Fruit fly (Drosophila melanogaster) whole organism, embryonic: ENCODE results near the gene CG15514.

Experiments used
- Ada2b ChIP-seq: fragments of 200-800 bp; sonication (Bioruptor generic); IDR thresholded peaks from 2 replicates; pipeline ENCODE4 v1.3.6; 2022; ENCODE audit warnings: missing biosample characterization, missing genetic modification characterization
- Asciz ChIP-seq: fragments of 200-800 bp; sonication (Bioruptor generic); optimal IDR thresholded peaks from 2 replicates; lab custom pipeline; 2017; ENCODE audit warnings: missing biosample characterization, mild to moderate bottlenecking, missing genetic modification characterization, missing genetic modification reagents
- Bgb ChIP-seq: fragments of 200-800 bp; sonication (Bioruptor generic); IDR thresholded peaks from 2 replicates; pipeline ENCODE4 v1.3.6; 2022; ENCODE audit warnings: missing biosample characterization, missing genetic modification characterization; ENCODE audit not compliant: partially characterized antibody
- CG10209 ChIP-seq: fragments of 200-800 bp; sonication (Bioruptor generic); optimal IDR thresholded peaks from 3 replicates; lab custom pipeline; 2017; ENCODE audit warnings: missing biosample characterization, mild to moderate bottlenecking, missing genetic modification characterization, missing genetic modification reagents
- CG13624 ChIP-seq: fragments of 200-800 bp; sonication (Bioruptor generic); optimal IDR thresholded peaks from 2 replicates; lab custom pipeline; 2016; ENCODE audit warnings: missing biosample characterization, missing genetic modification characterization
- CG15269 ChIP-seq: fragments of 200-800 bp; sonication (Bioruptor generic); optimal IDR thresholded peaks from 2 replicates; lab custom pipeline; 2018; ENCODE audit warnings: missing biosample characterization, mild to moderate bottlenecking, missing genetic modification characterization, moderate library complexity
- CG15696 ChIP-seq: fragments of 200-800 bp; sonication (Bioruptor generic); optimal IDR thresholded peaks from 2 replicates; lab custom pipeline; 2019; ENCODE audit warnings: missing biosample characterization, mild to moderate bottlenecking, missing genetic modification characterization, moderate library complexity
- CG1792 ChIP-seq: fragments of 200-800 bp; sonication (Bioruptor generic); optimal IDR thresholded peaks from 2 replicates; lab custom pipeline; 2016; ENCODE audit warnings: missing biosample characterization, missing genetic modification characterization
- CG2120 ChIP-seq: fragments of 200-800 bp; sonication (Bioruptor generic); optimal IDR thresholded peaks from 3 replicates; lab custom pipeline; 2016; ENCODE audit warnings: missing biosample characterization, missing genetic modification characterization
- CG2129 ChIP-seq: fragments of 200-800 bp; sonication (Bioruptor generic); IDR thresholded peaks from 2 replicates; pipeline ENCODE4 v1.3.6; 2022; ENCODE audit warnings: missing biosample characterization, missing genetic modification characterization; ENCODE audit not compliant: partially characterized antibody
- CG2875 ChIP-seq: fragments of 200-800 bp; sonication (Bioruptor generic); optimal IDR thresholded peaks from 2 replicates; lab custom pipeline; 2017; ENCODE audit warnings: missing biosample characterization, mild to moderate bottlenecking, missing genetic modification characterization, missing genetic modification reagents
- CG31388 ChIP-seq: fragments of 200-800 bp; sonication (Bioruptor generic); optimal IDR thresholded peaks from 2 replicates; lab custom pipeline; 2016; ENCODE audit warnings: missing biosample characterization, missing genetic modification characterization
- CG33557 ChIP-seq: fragments of 200-800 bp; sonication (Bioruptor generic); optimal IDR thresholded peaks from 2 replicates; lab custom pipeline; 2019; ENCODE audit warnings: missing biosample characterization, mild to moderate bottlenecking, missing genetic modification characterization, moderate library complexity
- CG4360 ChIP-seq: fragments of 200-800 bp; sonication (Bioruptor generic); IDR thresholded peaks from 2 replicates; pipeline ENCODE4 v1.3.6; 2022; ENCODE audit warnings: missing biosample characterization, missing genetic modification characterization
- CG7786 ChIP-seq: fragments of 200-800 bp; sonication (Bioruptor generic); optimal IDR thresholded peaks from 2 replicates; lab custom pipeline; 2016; ENCODE audit warnings: missing biosample characterization, missing genetic modification characterization
- CG8359 ChIP-seq: fragments of 200-800 bp; sonication (Bioruptor generic); optimal IDR thresholded peaks from 2 replicates; lab custom pipeline; 2017; ENCODE audit warnings: missing biosample characterization, mild to moderate bottlenecking, missing genetic modification characterization, borderline replicate concordance
- CTCF ChIP-seq: fragments of 200-800 bp; sonication (Bioruptor generic); optimal IDR thresholded peaks from 2 replicates; lab custom pipeline; 2017; ENCODE audit warnings: missing biosample characterization, mild to moderate bottlenecking, missing genetic modification characterization, moderate library complexity
- D19B ChIP-seq: fragments of 200-800 bp; sonication (Bioruptor generic); optimal IDR thresholded peaks from 2 replicates; lab custom pipeline; 2017; ENCODE audit warnings: missing biosample characterization, mild to moderate bottlenecking, missing genetic modification characterization
- ERR ChIP-seq: fragments of 200-800 bp; sonication (Bioruptor generic); optimal IDR thresholded peaks from 2 replicates; lab custom pipeline; 2016; ENCODE audit warnings: missing biosample characterization, missing genetic modification characterization
- Elba2 ChIP-seq: fragments of 200-800 bp; sonication (Bioruptor generic); optimal IDR thresholded peaks from 3 replicates; lab custom pipeline; 2016; ENCODE audit warnings: missing biosample characterization, missing genetic modification characterization
- Fer3 ChIP-seq: fragments of 200-800 bp; sonication (Bioruptor generic); optimal IDR thresholded peaks from 2 replicates; lab custom pipeline; 2018; ENCODE audit warnings: missing biosample characterization, mild to moderate bottlenecking, missing genetic modification characterization, moderate library complexity
- GATAe ChIP-seq: fragments of 200-800 bp; sonication (Bioruptor generic); conservative IDR thresholded peaks from 2 replicates; pipeline ENCODE4 v1.3.6; 2022; ENCODE audit warnings: missing biosample characterization, missing genetic modification characterization
- Gsc ChIP-seq: fragments of 200-800 bp; sonication (Bioruptor generic); IDR thresholded peaks from 2 replicates; pipeline ENCODE4 v1.3.6; 2022; ENCODE audit warnings: missing biosample characterization, missing genetic modification characterization
- HLH54F ChIP-seq: fragments of 200-800 bp; sonication (Bioruptor generic); optimal IDR thresholded peaks from 3 replicates; lab custom pipeline; 2016; ENCODE audit warnings: missing biosample characterization, missing genetic modification characterization
- HmgZ ChIP-seq: fragments of 200-800 bp; sonication (Bioruptor generic); optimal IDR thresholded peaks from 2 replicates; lab custom pipeline; 2018; ENCODE audit warnings: missing biosample characterization, mild to moderate bottlenecking, missing genetic modification characterization
- Mad ChIP-seq: fragments of 200-800 bp; sonication (Bioruptor generic); optimal IDR thresholded peaks from 2 replicates; lab custom pipeline; 2016; ENCODE audit warnings: missing biosample characterization, missing genetic modification characterization
- NFAT ChIP-seq: fragments of 200-800 bp; sonication (Bioruptor generic); IDR thresholded peaks from 2 replicates; pipeline ENCODE4 v1.3.6; 2022; ENCODE audit warnings: missing biosample characterization, missing genetic modification characterization
- Opbp ChIP-seq: fragments of 200-800 bp; sonication (Bioruptor generic); IDR thresholded peaks from 3 replicates; pipeline ENCODE4 v1.3.6; 2022; ENCODE audit warnings: missing biosample characterization, missing genetic modification characterization; ENCODE audit not compliant: partially characterized antibody
- Rfx ChIP-seq: fragments of 200-800 bp; sonication (Bioruptor generic); IDR thresholded peaks from 2 replicates; pipeline ENCODE4 v1.3.6; 2022; ENCODE audit warnings: missing biosample characterization, missing genetic modification characterization
- Ssrp ChIP-seq: fragments of 200-800 bp; sonication (Bioruptor generic); optimal IDR thresholded peaks from 2 replicates; lab custom pipeline; 2018; ENCODE audit warnings: missing biosample characterization, mild to moderate bottlenecking, missing genetic modification characterization, moderate library complexity
- Taf1 ChIP-seq: fragments of 200-800 bp; sonication (Bioruptor generic); IDR thresholded peaks from 2 replicates; pipeline ENCODE4 v1.3.6; 2022; ENCODE audit warnings: missing biosample characterization, missing genetic modification characterization
- ab ChIP-seq: fragments of 200-800 bp; sonication (Bioruptor generic); optimal IDR thresholded peaks from 2 replicates; lab custom pipeline; 2016; ENCODE audit warnings: missing biosample characterization, missing genetic modification characterization
- bigmax ChIP-seq: fragments of 200-800 bp; sonication (Bioruptor generic); optimal IDR thresholded peaks from 2 replicates; lab custom pipeline; 2018; ENCODE audit warnings: missing biosample characterization, mild to moderate bottlenecking, missing genetic modification characterization
- ci ChIP-seq: fragments of 200-800 bp; sonication (Bioruptor generic); IDR thresholded peaks from 3 replicates; pipeline ENCODE4 v1.3.6; 2022; ENCODE audit warnings: missing biosample characterization, missing genetic modification characterization
- croc ChIP-seq: fragments of 200-800 bp; sonication (Bioruptor generic); conservative IDR thresholded peaks from 3 replicates; pipeline ENCODE4 v1.3.6; 2022; ENCODE audit warnings: missing biosample characterization, missing genetic modification characterization
- crp ChIP-seq, 2 experiments: fragments of 200-800 bp; sonication (Bioruptor generic); optimal IDR thresholded peaks; 2 replicates in 1 of 2; 3 replicates in 1 of 2; lab custom pipeline; 2017; ENCODE audit warnings: missing biosample characterization in 2 of 2, missing genetic modification characterization in 2 of 2, mild to moderate bottlenecking in 1 of 2, moderate library complexity in 1 of 2
- dpn ChIP-seq, 2 experiments: fragments of 200-800 bp; sonication (Bioruptor generic); optimal IDR thresholded peaks; 3 replicates each; lab custom pipeline; 2016; ENCODE audit warnings: missing biosample characterization in 2 of 2, missing genetic modification characterization in 2 of 2
- grn ChIP-seq: fragments of 200-800 bp; sonication (Bioruptor generic); optimal IDR thresholded peaks from 3 replicates; lab custom pipeline; 2017; ENCODE audit warnings: missing biosample characterization, missing genetic modification characterization
- gsb-n ChIP-seq: fragments of 200-800 bp; sonication (Bioruptor generic); optimal IDR thresholded peaks from 3 replicates; lab custom pipeline; 2018; ENCODE audit warnings: missing biosample characterization, mild to moderate bottlenecking, missing genetic modification characterization
- lab ChIP-seq: fragments of 200-800 bp; sonication (Bioruptor generic); optimal IDR thresholded peaks from 3 replicates; lab custom pipeline; 2017; ENCODE audit warnings: missing biosample characterization, missing genetic modification characterization, mild to moderate bottlenecking, moderate library complexity, missing genetic modification reagents
- mld ChIP-seq: fragments of 200-800 bp; sonication (Bioruptor generic); IDR thresholded peaks from 3 replicates; pipeline ENCODE4 v1.3.6; 2022; ENCODE audit warnings: missing biosample characterization, missing genetic modification characterization; ENCODE audit not compliant: partially characterized antibody
- nerfin-1 ChIP-seq: fragments of 200-800 bp; sonication (Bioruptor generic); optimal IDR thresholded peaks from 3 replicates; lab custom pipeline; 2019; ENCODE audit warnings: missing biosample characterization, mild to moderate bottlenecking, missing genetic modification characterization, moderate library complexity
- p53 ChIP-seq: fragments of 200-800 bp; sonication (Bioruptor generic); optimal IDR thresholded peaks from 2 replicates; lab custom pipeline; 2016; ENCODE audit warnings: missing biosample characterization, missing genetic modification characterization
- peb ChIP-seq: fragments of 200-800 bp; sonication (Bioruptor generic); IDR thresholded peaks from 2 replicates; pipeline ENCODE4 v1.3.6; 2022; ENCODE audit warnings: missing biosample characterization, missing genetic modification characterization
- pum ChIP-seq: fragments of 200-800 bp; sonication (Bioruptor generic); optimal IDR thresholded peaks from 2 replicates; lab custom pipeline; 2016; ENCODE audit warnings: missing biosample characterization, missing genetic modification characterization
- scrt ChIP-seq: fragments of 200-800 bp; sonication (Bioruptor generic); optimal IDR thresholded peaks from 2 replicates; lab custom pipeline; 2018; ENCODE audit warnings: missing biosample characterization, mild to moderate bottlenecking, missing genetic modification characterization, moderate library complexity
- sd ChIP-seq: fragments of 200-800 bp; sonication (Bioruptor generic); optimal IDR thresholded peaks from 3 replicates; lab custom pipeline; 2018; ENCODE audit warnings: missing biosample characterization, mild to moderate bottlenecking, missing genetic modification characterization, moderate library complexity
- sob ChIP-seq: fragments of 200-800 bp; sonication (Bioruptor generic); IDR thresholded peaks from 2 replicates; pipeline ENCODE4 v1.3.6; 2022; ENCODE audit warnings: missing biosample characterization, missing genetic modification characterization
- stc ChIP-seq: fragments of 200-800 bp; sonication (Bioruptor generic); IDR thresholded peaks from 2 replicates; pipeline ENCODE4 v1.3.6; 2022; ENCODE audit warnings: missing biosample characterization, missing genetic modification characterization
- stwl ChIP-seq: fragments of 200-800 bp; sonication (Bioruptor generic); optimal IDR thresholded peaks from 3 replicates; lab custom pipeline; 2018; ENCODE audit warnings: missing biosample characterization, mild to moderate bottlenecking, missing genetic modification characterization, moderate library complexity
- zen2 ChIP-seq: fragments of 200-800 bp; sonication (Bioruptor generic); IDR thresholded peaks from 3 replicates; pipeline ENCODE4 v1.3.6; 2022; ENCODE audit warnings: missing biosample characterization, missing genetic modification characterization; ENCODE audit not compliant: partially characterized antibody

The CG15514 gene

DNA sequence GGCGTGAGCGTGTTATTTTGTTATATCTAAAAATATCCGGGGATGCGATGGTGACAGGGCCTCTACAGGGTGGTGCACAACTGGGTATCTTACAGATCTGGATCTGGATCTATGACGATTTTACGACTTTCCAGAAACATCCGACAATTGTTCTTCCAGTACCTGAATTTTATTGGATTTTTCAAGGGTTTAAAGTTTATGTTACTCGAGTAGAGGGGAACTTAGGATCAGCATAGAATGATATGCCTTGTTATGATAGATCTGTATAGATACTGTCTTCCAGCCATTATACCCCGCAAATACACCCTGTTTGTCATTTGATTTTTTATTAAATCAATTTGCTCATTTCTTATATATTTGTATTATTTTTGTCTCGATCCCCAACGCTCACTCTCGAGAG is 33.1 kb upstream of the CG15514 start (continued):
- no peak for TF ChIP-seq grn (GFP tag; lab: Kevin White, UChicago)
- TF ChIP-seq p53 (GFP tag; lab: Kevin White, UChicago) = no peak
- no peak for TF ChIP-seq mld (GFP tag; lab: Robert Waterston, UW)
- TF ChIP-seq CG10209 (GFP tag; lab: Kevin White, UChicago) = peak; percentile 57
- TF ChIP-seq croc (GFP tag; lab: Robert Waterston, UW) = no peak; the same call in 2 of the 3 replicates
- 0 out of 3 replicates have a peak, but pooled peaks have one; percentile 39 for TF ChIP-seq ci
- TF ChIP-seq Gsc = no peak
- TF ChIP-seq GATAe (GFP tag; lab: Robert Waterston, UW) = no peak
- no peak for TF ChIP-seq Elba2
- TF ChIP-seq CG7786 (GFP tag; lab: Kevin White, UChicago) = peak; percentile 33
- TF ChIP-seq Ada2b (GFP tag; lab: Robert Waterston, UW) = peak; percentile 65
- no peak for TF ChIP-seq stwl (tag; lab: Kevin White, UChicago)
- no peak for TF ChIP-seq crp (GFP tag; optimal IDR thresholded peaks at IDR 0.05; lab: Kevin White, UChicago)
- TF ChIP-seq CG13624 (GFP tag; lab: Kevin White, UChicago) = peak; percentile 55
- TF ChIP-seq HmgZ (tag; lab: Kevin White, UChicago) = peak; percentile 23
- peak; percentile 49 for TF ChIP-seq scrt
- TF ChIP-seq bigmax (GFP tag; lab: Kevin White, UChicago) = no peak
- peak; percentile 41 for TF ChIP-seq HLH54F
- TF ChIP-seq stc = peak; percentile 36; the same call in 1 of the 2 replicates
- TF ChIP-seq NFAT = peak; percentile 32; the same call in 1 of the 2 replicates
- TF ChIP-seq CG2875 = no peak
- TF ChIP-seq peb (GFP tag; lab: Robert Waterston, UW) = no peak
- peak; percentile 49 for TF ChIP-seq Asciz (GFP tag; lab: Kevin White, UChicago)
- TF ChIP-seq lab (GFP tag; lab: Kevin White, UChicago) = peak; percentile 69
- TF ChIP-seq CG2120 (GFP tag; lab: Kevin White, UChicago) = peak; percentile 65
- no peak for TF ChIP-seq sd (tag; lab: Kevin White, UChicago)
- TF ChIP-seq gsb-n (tag; lab: Kevin White, UChicago) = no peak
- TF ChIP-seq Rfx (GFP tag; lab: Robert Waterston, UW) = peak; percentile 82
- TF ChIP-seq CG8359 (GFP tag; lab: Kevin White, UChicago) = no peak
- peak; percentile 16 for TF ChIP-seq CG15696 (tag; lab: Kevin White, UChicago)
- TF ChIP-seq D19B (GFP tag; lab: Kevin White, UChicago) = peak; percentile 51
- no peak for TF ChIP-seq ab
- no peak for TF ChIP-seq CG4360
- peak; percentile 60 to 64 for TF ChIP-seq dpn (GFP tag; optimal IDR thresholded peaks at IDR 0.05; lab: Kevin White, UChicago)
- peak; percentile 36 for TF ChIP-seq Ssrp (tag; lab: Kevin White, UChicago)
- no peak for TF ChIP-seq CG2129 (GFP tag; lab: Robert Waterston, UW)
- peak; percentile 58 for TF ChIP-seq Fer3 (tag; lab: Kevin White, UChicago)
- TF ChIP-seq Bgb (GFP tag; lab: Robert Waterston, UW) = no peak
- TF ChIP-seq ERR (GFP tag; lab: Kevin White, UChicago) = no peak
- TF ChIP-seq pum = peak; percentile 34
- TF ChIP-seq CG31388 (GFP tag; lab: Kevin White, UChicago) = peak; percentile 18
- no peak for TF ChIP-seq zen2 (GFP tag; lab: Robert Waterston, UW)
- peak; percentile 37 for TF ChIP-seq nerfin-1 (tag; lab: Kevin White, UChicago)
- no peak for TF ChIP-seq CG33557 (GFP tag; lab: Kevin White, UChicago)
- TF ChIP-seq CTCF = no peak
- peak; percentile 60 for TF ChIP-seq sob (GFP tag; lab: Robert Waterston, UW)
- peak; percentile 32; the same call in 1 of the 2 replicates for TF ChIP-seq Taf1 (GFP tag; lab: Robert Waterston, UW)
- TF ChIP-seq Mad (GFP tag; lab: Kevin White, UChicago) = no peak
- TF ChIP-seq CG15269 (tag; lab: Kevin White, UChicago) = peak; percentile 80
- TF ChIP-seq Opbp = no peak
- TF ChIP-seq CG1792 (GFP tag; lab: Kevin White, UChicago) = no peak
